Fruit fly (Drosophila melanogaster) whole organism, embryonic: ENCODE data around the gene unc-45.

Source experiments
- CG11085 ChIP-seq: fragments of 200-800 bp; sonication (Bioruptor generic); IDR thresholded peaks from 2 replicates; pipeline ENCODE4 v1.3.6; 2022; ENCODE audit warnings: missing biosample characterization, missing genetic modification characterization
- CG11695 ChIP-seq: fragments of 200-800 bp; sonication (Bioruptor generic); IDR thresholded peaks from 3 replicates; pipeline ENCODE4 v1.3.6; 2022; ENCODE audit warnings: missing biosample characterization, missing genetic modification characterization
- CG12391 ChIP-seq: fragments of 200-800 bp; sonication (Bioruptor generic); optimal IDR thresholded peaks from 3 replicates; lab custom pipeline; 2018; ENCODE audit warnings: missing biosample characterization, mild to moderate bottlenecking, missing genetic modification characterization, moderate library complexity
- CG12769 ChIP-seq: fragments of 200-800 bp; sonication (Bioruptor generic); optimal IDR thresholded peaks from 2 replicates; lab custom pipeline; 2019; ENCODE audit warnings: missing biosample characterization, mild to moderate bottlenecking, missing genetic modification characterization, moderate library complexity
- CG13296 ChIP-seq: fragments of 200-800 bp; sonication (Bioruptor generic); optimal IDR thresholded peaks from 3 replicates; lab custom pipeline; 2018; ENCODE audit warnings: missing biosample characterization, mild to moderate bottlenecking, missing genetic modification characterization
- CG13424 ChIP-seq: fragments of 200-800 bp; sonication (Bioruptor generic); optimal IDR thresholded peaks from 2 replicates; lab custom pipeline; 2019; ENCODE audit warnings: missing biosample characterization, mild to moderate bottlenecking, missing genetic modification characterization, moderate library complexity
- CG14441 ChIP-seq: fragments of 200-800 bp; sonication (Bioruptor generic); IDR thresholded peaks from 2 replicates; pipeline ENCODE4 v1.3.6; 2022; ENCODE audit warnings: missing biosample characterization, missing genetic modification characterization
- CG15601 ChIP-seq: fragments of 200-800 bp; sonication (Bioruptor generic); optimal IDR thresholded peaks from 3 replicates; lab custom pipeline; 2019; ENCODE audit warnings: missing biosample characterization, mild to moderate bottlenecking, missing genetic modification characterization, moderate library complexity
- CG16813 ChIP-seq: fragments of 200-800 bp; sonication (Bioruptor generic); IDR thresholded peaks from 3 replicates; pipeline ENCODE4 v1.3.6; 2022; ENCODE audit warnings: missing biosample characterization, missing genetic modification characterization; ENCODE audit not compliant: partially characterized antibody
- CG17359 ChIP-seq: fragments of 200-800 bp; sonication (Bioruptor generic); optimal IDR thresholded peaks from 3 replicates; lab custom pipeline; 2018; ENCODE audit warnings: missing biosample characterization, mild to moderate bottlenecking, missing genetic modification characterization, moderate library complexity
- CG2875 ChIP-seq: fragments of 200-800 bp; sonication (Bioruptor generic); optimal IDR thresholded peaks from 2 replicates; lab custom pipeline; 2017; ENCODE audit warnings: missing biosample characterization, mild to moderate bottlenecking, missing genetic modification characterization, missing genetic modification reagents
- CG30431 ChIP-seq: fragments of 200-800 bp; sonication (Bioruptor generic); optimal IDR thresholded peaks from 2 replicates; lab custom pipeline; 2017; ENCODE audit warnings: missing biosample characterization, missing genetic modification characterization
- CG3163 ChIP-seq: fragments of 200-800 bp; sonication (Bioruptor generic); optimal IDR thresholded peaks from 3 replicates; lab custom pipeline; 2016; ENCODE audit warnings: missing biosample characterization, missing genetic modification characterization
- CG32767 ChIP-seq: fragments of 200-800 bp; sonication (Bioruptor generic); IDR thresholded peaks from 2 replicates; pipeline ENCODE4 v1.3.6; 2022; ENCODE audit warnings: missing biosample characterization, missing genetic modification characterization
- CG33557 ChIP-seq: fragments of 200-800 bp; sonication (Bioruptor generic); optimal IDR thresholded peaks from 2 replicates; lab custom pipeline; 2019; ENCODE audit warnings: missing biosample characterization, mild to moderate bottlenecking, missing genetic modification characterization, moderate library complexity
- CG4282 ChIP-seq: fragments of 200-800 bp; sonication (Bioruptor generic); optimal IDR thresholded peaks from 2 replicates; lab custom pipeline; 2016; ENCODE audit warnings: missing biosample characterization, missing genetic modification characterization
- CG43689 ChIP-seq: fragments of 200-800 bp; sonication (Bioruptor generic); IDR thresholded peaks from 2 replicates; pipeline ENCODE4 v1.3.6; 2022; ENCODE audit warnings: missing biosample characterization, missing genetic modification characterization
- CG9215 ChIP-seq: fragments of 200-800 bp; sonication (Bioruptor generic); IDR thresholded peaks from 2 replicates; pipeline ENCODE4 v1.3.6; 2022; ENCODE audit warnings: missing biosample characterization, missing genetic modification characterization
- CG9727 ChIP-seq: fragments of 200-800 bp; sonication (Bioruptor generic); optimal IDR thresholded peaks from 3 replicates; lab custom pipeline; 2017; ENCODE audit warnings: missing biosample characterization, mild to moderate bottlenecking, missing genetic modification characterization
- CG9876 ChIP-seq: fragments of 200-800 bp; sonication (Bioruptor generic); optimal IDR thresholded peaks from 2 replicates; lab custom pipeline; 2016; ENCODE audit warnings: missing biosample characterization, missing genetic modification characterization
- Camta ChIP-seq: fragments of 200-800 bp; sonication (Bioruptor generic); optimal IDR thresholded peaks from 2 replicates; lab custom pipeline; 2016; ENCODE audit warnings: missing biosample characterization, missing genetic modification characterization
- Dfd ChIP-seq, 2 experiments: fragments of >200 bp; optimal IDR thresholded peaks; 2 replicates each; lab custom pipeline; 2017; ENCODE audit warnings: missing biosample characterization in 2 of 2, missing genetic modification characterization in 2 of 2
- HLH54F ChIP-seq: fragments of 200-800 bp; sonication (Bioruptor generic); optimal IDR thresholded peaks from 3 replicates; lab custom pipeline; 2016; ENCODE audit warnings: missing biosample characterization, missing genetic modification characterization
- Hr51 ChIP-seq, 2 experiments: fragments of 200-800 bp; sonication (Bioruptor generic); optimal IDR thresholded peaks; 2 replicates in 1 of 2; 3 replicates in 1 of 2; lab custom pipeline; 2016 to 2018; ENCODE audit warnings: missing biosample characterization in 2 of 2, missing genetic modification characterization in 2 of 2, mild to moderate bottlenecking in 1 of 2, moderate library complexity in 1 of 2
- Lpt ChIP-seq: fragments of >200 bp; optimal IDR thresholded peaks from 2 replicates; lab custom pipeline; 2018; ENCODE audit warnings: missing biosample characterization, missing genetic modification characterization
- MESR4 ChIP-seq: fragments of 200-800 bp; sonication (Bioruptor generic); optimal IDR thresholded peaks from 2 replicates; lab custom pipeline; 2018; ENCODE audit warnings: missing biosample characterization, mild to moderate bottlenecking, missing genetic modification characterization, moderate library complexity
- Sox100B ChIP-seq: fragments of 200-800 bp; sonication (Bioruptor generic); optimal IDR thresholded peaks from 3 replicates; lab custom pipeline; 2018; ENCODE audit warnings: missing biosample characterization, mild to moderate bottlenecking, missing genetic modification characterization
- Ssrp ChIP-seq: fragments of 200-800 bp; sonication (Bioruptor generic); optimal IDR thresholded peaks from 2 replicates; lab custom pipeline; 2018; ENCODE audit warnings: missing biosample characterization, mild to moderate bottlenecking, missing genetic modification characterization, moderate library complexity
- TFAM ChIP-seq: fragments of 200-800 bp; sonication (Bioruptor generic); optimal IDR thresholded peaks from 2 replicates; lab custom pipeline; 2017; ENCODE audit warnings: missing biosample characterization, missing genetic modification characterization, inconsistent platforms
- Tbp ChIP-seq: fragments of >200 bp; optimal IDR thresholded peaks from 2 replicates; lab custom pipeline; 2018; ENCODE audit warnings: missing biosample characterization, missing genetic modification characterization
- ash1 ChIP-seq: fragments of 200-800 bp; sonication (Bioruptor generic); optimal IDR thresholded peaks from 2 replicates; lab custom pipeline; 2018; ENCODE audit warnings: missing biosample characterization, mild to moderate bottlenecking, missing genetic modification characterization
- bbx ChIP-seq: fragments of 200-800 bp; sonication (Bioruptor generic); IDR thresholded peaks from 2 replicates; pipeline ENCODE4 v1.3.6; 2022; ENCODE audit warnings: missing biosample characterization, missing genetic modification characterization; ENCODE audit not compliant: partially characterized antibody
- bcd ChIP-seq: fragments of 200-800 bp; sonication (Bioruptor generic); optimal IDR thresholded peaks from 2 replicates; lab custom pipeline; 2017; ENCODE audit warnings: missing biosample characterization, mild to moderate bottlenecking, missing genetic modification characterization
- bsh ChIP-seq, 2 experiments: fragments of 200-800 bp; sonication (Bioruptor generic); optimal IDR thresholded peaks; 2 replicates each; lab custom pipeline; 2017 to 2018; ENCODE audit warnings: mild to moderate bottlenecking in 2 of 2, missing biosample characterization in 2 of 2, missing genetic modification characterization in 2 of 2, moderate library complexity in 1 of 2
- dpn ChIP-seq, 2 experiments: fragments of 200-800 bp; sonication (Bioruptor generic); optimal IDR thresholded peaks; 3 replicates each; lab custom pipeline; 2016; ENCODE audit warnings: missing biosample characterization in 2 of 2, missing genetic modification characterization in 2 of 2
- dysf ChIP-seq: fragments of 200-800 bp; sonication (Bioruptor generic); IDR thresholded peaks from 3 replicates; pipeline ENCODE4 v1.3.6; 2022; ENCODE audit warnings: missing biosample characterization, missing genetic modification characterization
- en ChIP-seq: fragments of 200-800 bp; sonication (Bioruptor generic); optimal IDR thresholded peaks from 2 replicates; lab custom pipeline; 2016; ENCODE audit warnings: missing biosample characterization, missing genetic modification characterization
- fd96Cb ChIP-seq: fragments of 200-800 bp; sonication (Bioruptor generic); optimal IDR thresholded peaks from 2 replicates; lab custom pipeline; 2018; ENCODE audit warnings: missing biosample characterization, mild to moderate bottlenecking, missing genetic modification characterization, moderate library complexity
- fru ChIP-seq: fragments of >200 bp; optimal IDR thresholded peaks from 2 replicates; lab custom pipeline; 2017
- grau ChIP-seq: fragments of 200-800 bp; optimal IDR thresholded peaks from 3 replicates; lab custom pipeline; 2019; ENCODE audit warnings: missing biosample characterization, mild to moderate bottlenecking, missing genetic modification characterization, moderate library complexity
- hth ChIP-seq: fragments of >200 bp; optimal IDR thresholded peaks from 2 replicates; lab custom pipeline; 2017; ENCODE audit warnings: inconsistent platforms
- nmo ChIP-seq: fragments of 200-800 bp; sonication (Bioruptor generic); optimal IDR thresholded peaks from 2 replicates; lab custom pipeline; 2018; ENCODE audit warnings: missing biosample characterization, mild to moderate bottlenecking, missing genetic modification characterization, moderate library complexity
- pnt ChIP-seq: fragments of 200-800 bp; sonication (Bioruptor generic); optimal IDR thresholded peaks from 3 replicates; lab custom pipeline; 2016; ENCODE audit warnings: missing biosample characterization, missing genetic modification characterization
- prd ChIP-seq, 3 experiments: fragments of >200 bp in 2 of 3; fragments of 200-800 bp in 1 of 3; sonication (Bioruptor generic) in 1 of 3; optimal IDR thresholded peaks in 2 of 3; IDR thresholded peaks in 1 of 3; 2 replicates in 2 of 3; 3 replicates in 1 of 3; pipeline versions ENCODE4 v1.3.6 to Lab custom; 2017 to 2022; ENCODE audit warnings: missing biosample characterization in 1 of 3, missing genetic modification characterization in 1 of 3
- psq ChIP-seq: fragments of 200-800 bp; sonication (Bioruptor generic); optimal IDR thresholded peaks from 2 replicates; lab custom pipeline; 2017; ENCODE audit warnings: missing biosample characterization, missing genetic modification characterization
- sd ChIP-seq: fragments of 200-800 bp; sonication (Bioruptor generic); optimal IDR thresholded peaks from 3 replicates; lab custom pipeline; 2018; ENCODE audit warnings: missing biosample characterization, mild to moderate bottlenecking, missing genetic modification characterization, moderate library complexity
- slp2 ChIP-seq: fragments of 200-800 bp; sonication (Bioruptor generic); optimal IDR thresholded peaks from 2 replicates; lab custom pipeline; 2016; ENCODE audit warnings: missing biosample characterization, missing genetic modification characterization
- so ChIP-seq: fragments of 200-800 bp; sonication (Bioruptor generic); IDR thresholded peaks from 3 replicates; pipeline ENCODE4 v1.3.6; 2022; ENCODE audit warnings: missing biosample characterization, missing genetic modification characterization
- stc ChIP-seq: fragments of 200-800 bp; sonication (Bioruptor generic); IDR thresholded peaks from 2 replicates; pipeline ENCODE4 v1.3.6; 2022; ENCODE audit warnings: missing biosample characterization, missing genetic modification characterization
- toy ChIP-seq: fragments of 200-800 bp; sonication (Bioruptor generic); IDR thresholded peaks from 2 replicates; pipeline ENCODE4 v1.3.6; 2022; ENCODE audit warnings: missing biosample characterization, missing genetic modification characterization
- unpg ChIP-seq: fragments of 200-800 bp; sonication (Bioruptor generic); optimal IDR thresholded peaks from 3 replicates; lab custom pipeline; 2018; ENCODE audit warnings: missing biosample characterization, mild to moderate bottlenecking, missing genetic modification characterization, moderate library complexity

The unc-45 gene

dm6 chr3R:8072635-8073034, 39.5 kb downstream of the unc-45 start (continued):
- TF ChIP-seq CG43689 (GFP tag; lab: Robert Waterston, UW) (no peak), CG14441 (0 out of 2 replicates have a peak, but pooled peaks have one; percentile 13), grau (tag; lab: Kevin White, UChicago) (peak; percentile 38), en (peak; percentile 17), CG11085 (GFP tag; lab: Robert Waterston, UW) (peak; percentile 7; the same call in 1 of the 2 replicates), CG9727 (GFP tag; lab: Kevin White, UChicago) (peak; percentile 9), prd (optimal IDR thresholded peaks at IDR 0.05; lab: Kevin White, UChicago) (no peak), prd (GFP tag; IDR thresholded peaks at IDR 0.05; lab: Robert Waterston, UW) (peak; percentile 61; the same call in 2 of the 3 replicates), CG33557 (GFP tag; lab: Kevin White, UChicago) (no peak), ash1 (no peak), psq (no peak), CG3163 (GFP tag; lab: Kevin White, UChicago) (no peak), bbx (GFP tag; lab: Robert Waterston, UW) (no peak), Lpt (GFP tag; lab: Kevin White, UChicago) (no peak), HLH54F (GFP tag; lab: Kevin White, UChicago) (peak; percentile 3), bsh (GFP tag; optimal IDR thresholded peaks at IDR 0.05; lab: Kevin White, UChicago) (no peak), Tbp (GFP tag; lab: Kevin White, UChicago) (no peak), CG9876 (GFP tag; lab: Kevin White, UChicago) (no peak), hth (lab: Kevin White, UChicago) (no peak), fd96Cb (tag; lab: Kevin White, UChicago) (peak; percentile 26), CG13424 (peak; percentile 9), Hr51 (GFP tag; optimal IDR thresholded peaks at IDR 0.05; lab: Kevin White, UChicago) (peak in 1 of 2 experiments; percentile 47), CG12769 (tag; lab: Kevin White, UChicago) (peak; percentile 34), CG9215 (GFP tag; lab: Robert Waterston, UW) (no peak), sd (no peak), fru (lab: Kevin White, UChicago) (no peak), CG11695 (GFP tag; lab: Robert Waterston, UW) (peak; percentile 37; the same call in 1 of the 3 replicates), CG13296 (GFP tag; lab: Kevin White, UChicago) (peak; percentile 20), dpn (GFP tag; optimal IDR thresholded peaks at IDR 0.05; lab: Kevin White, UChicago) (peak; percentile 18 to 20), CG2875 (GFP tag; lab: Kevin White, UChicago) (no peak), CG30431 (GFP tag; lab: Kevin White, UChicago) (peak; percentile 28), TFAM (GFP tag; lab: Kevin White, UChicago) (no peak), CG16813 (GFP tag; lab: Robert Waterston, UW) (no peak), Ssrp (peak; percentile 23), bcd (GFP tag; lab: Kevin White, UChicago) (peak; percentile 35), so (GFP tag; lab: Robert Waterston, UW) (no peak), toy (GFP tag; lab: Robert Waterston, UW) (no peak), Sox100B (GFP tag; lab: Kevin White, UChicago) (no peak), nmo (GFP tag; lab: Kevin White, UChicago) (peak; percentile 40), unpg (GFP tag; lab: Kevin White, UChicago) (peak; percentile 47), CG32767 (GFP tag; lab: Robert Waterston, UW) (no peak), CG4282 (GFP tag; lab: Kevin White, UChicago) (no peak), CG12391 (tag; lab: Kevin White, UChicago) (no peak), CG17359 (tag; lab: Kevin White, UChicago) (no peak), Camta (GFP tag; lab: Kevin White, UChicago) (no peak), CG15601 (tag; lab: Kevin White, UChicago) (no peak), stc (GFP tag; lab: Robert Waterston, UW) (peak; percentile 46; the same call in 1 of the 2 replicates), Dfd (GFP tag; optimal IDR thresholded peaks at IDR 0.05; lab: Kevin White, UChicago) (no peak), slp2 (no peak), dysf (GFP tag; lab: Robert Waterston, UW) (peak; percentile 48; the same call in 1 of the 3 replicates), MESR4 (GFP tag; lab: Kevin White, UChicago) (no peak), pnt (GFP tag; lab: Kevin White, UChicago) (no peak)
